Worm (Caenorhabditis elegans): ENCODE data around the gene C34F11.2.

ce11 chrII:5182451-5182850 is 29.6 kb upstream of the C34F11.2 start:
- no peak for TF ChIP-seq tab-1 (GFP tag; IDR thresholded peaks at IDR 0.05)
- no peak for TF ChIP-seq ref-1 (GFP tag; conservative IDR thresholded peaks at IDR 0.05)
- no peak for TF ChIP-seq med-1 (GFP tag; optimal IDR thresholded peaks at IDR 0.05; ENCODE audit: insufficient read depth)

Measured in whole organism, midembryonic.